Worm (Caenorhabditis elegans) whole organism, early embryonic: ENCODE data around the gene irld-48.

ENCODE experiments used
- B0310.2 ChIP-seq: sonication (generic microtip); optimal IDR thresholded peaks from 2 replicates; lab custom pipeline; 2016; ENCODE audit warnings: mild to moderate bottlenecking, missing genetic modification characterization, missing compliant biosample characterization
- ama-1 ChIP-seq: fragments of 150-350 bp; optimal IDR thresholded peaks from 2 replicates; lab custom pipeline; 2014
- ceh-36 ChIP-seq: sonication (generic microtip); optimal IDR thresholded peaks from 2 replicates; lab custom pipeline; 2016; ENCODE audit warnings: missing genetic modification characterization, inconsistent platforms, missing compliant biosample characterization
- flt-1 ChIP-seq: fragments of 200-800 bp; sonication (Bioruptor generic); IDR thresholded peaks from 2 replicates; pipeline ENCODE4 v1.3.6; 2022; ENCODE audit warnings: missing genetic modification characterization, missing compliant biosample characterization
- hmg-4 ChIP-seq: fragments of 200-800 bp; sonication (Bioruptor generic); optimal IDR thresholded peaks from 2 replicates; lab custom pipeline; 2018; ENCODE audit warnings: mild to moderate bottlenecking, missing genetic modification characterization, missing compliant biosample characterization
- hnd-1 ChIP-seq: sonication (generic microtip); optimal IDR thresholded peaks from 2 replicates; lab custom pipeline; 2016; ENCODE audit warnings: missing genetic modification characterization, missing compliant biosample characterization
- scrt-1 ChIP-seq: fragments of 200-800 bp; sonication (Bioruptor generic); IDR thresholded peaks from 2 replicates; pipeline ENCODE4 v1.3.6; 2022; ENCODE audit warnings: missing genetic modification characterization, missing compliant biosample characterization
- sea-1 ChIP-seq: fragments of 200-800 bp; sonication (Bioruptor generic); conservative IDR thresholded peaks from 2 replicates; pipeline ENCODE4 v1.3.6; 2022; ENCODE audit warnings: missing genetic modification characterization, missing compliant biosample characterization

DNA sequence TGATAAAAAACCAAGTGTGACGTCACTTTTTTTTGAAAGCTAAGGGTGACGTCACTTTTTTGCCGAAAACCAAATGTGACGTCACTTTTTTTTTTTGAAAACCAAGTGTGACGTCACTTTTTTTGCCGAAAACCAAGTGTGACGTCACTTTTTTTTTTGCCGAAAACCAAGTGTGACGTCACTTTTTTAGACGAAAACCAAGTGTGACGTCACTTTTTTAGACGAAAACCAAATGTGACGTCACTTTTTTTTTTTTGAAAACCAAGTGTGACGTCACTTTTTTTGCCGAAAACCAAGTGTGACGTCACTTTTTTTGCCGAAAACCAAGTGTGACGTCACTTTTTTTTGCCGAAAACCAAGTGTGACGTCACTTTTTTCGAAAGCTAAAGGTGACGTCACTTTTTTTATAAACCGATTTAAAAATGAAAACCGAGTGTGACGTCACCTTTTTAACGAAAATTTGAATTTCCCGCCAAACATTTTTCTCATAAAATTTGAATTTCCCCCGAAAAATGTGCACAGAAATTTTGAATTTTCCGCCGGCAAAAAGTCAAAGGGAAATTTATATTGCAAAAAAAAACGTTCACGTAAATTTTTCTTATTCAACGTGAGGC lies 42.1 kb downstream of the irld-48 start:
- TF ChIP-seq ceh-36 (tag; lab: Kevin White, UChicago) (no peak), hnd-1 (tag; lab: Kevin White, UChicago) (no peak), ama-1 (lab: Kevin White, UChicago) (no peak), flt-1 (no peak), scrt-1 (GFP tag; lab: Robert Waterston, UW) (no peak), sea-1 (no peak), hmg-4 (GFP tag; lab: Kevin White, UChicago) (no peak), B0310.2 (tag; lab: Kevin White, UChicago) (no peak)
